Fruit fly (Drosophila melanogaster): Measurements from ENCODE around the gene Surf6.

Surf6 gene

DNA sequence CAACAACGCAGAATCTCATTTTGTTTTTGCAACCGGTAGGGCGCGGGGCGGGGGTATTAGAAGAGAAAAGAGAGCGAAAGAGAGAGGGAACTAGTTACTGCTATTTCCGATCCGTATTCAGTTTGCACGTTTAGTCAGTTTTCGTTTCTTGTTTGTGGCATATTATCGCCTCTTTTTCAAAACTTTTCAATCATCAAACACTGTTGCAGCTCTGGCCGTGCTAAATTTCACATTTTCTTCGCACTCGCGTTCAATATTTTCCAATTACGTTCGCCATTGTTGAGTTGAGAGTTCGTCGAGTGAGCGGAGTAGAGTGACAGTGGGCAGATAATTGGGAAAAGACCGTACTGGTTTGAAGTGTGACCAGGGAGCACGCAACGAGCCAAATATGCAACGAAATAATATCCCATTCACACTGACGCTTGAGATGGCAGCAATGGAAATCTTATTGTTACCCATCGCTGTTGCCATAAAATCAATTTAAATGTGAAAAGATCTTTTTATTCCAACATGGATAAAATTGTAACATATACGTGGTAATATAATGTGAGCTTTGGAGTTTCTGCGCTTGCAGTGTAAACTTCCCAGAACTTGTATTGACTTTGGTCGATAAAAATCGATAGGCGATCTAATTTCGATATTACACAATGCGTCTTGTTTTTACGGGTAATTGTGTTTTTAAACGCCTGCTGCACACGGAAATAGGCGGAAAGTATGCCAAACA is 43.5 kb downstream of the Surf6 start, which contains the start of the genes Ire1 and Mrm2 (continued):
- no peak for TF ChIP-seq Eip93F (GFP tag; optimal IDR thresholded peaks at IDR 0.05)
- TF ChIP-seq Eip75B (GFP tag; optimal IDR thresholded peaks at IDR 0.05): peak; percentile 76
- TF ChIP-seq salr (GFP tag; optimal IDR thresholded peaks at IDR 0.05): peak; percentile 23 to 29
- TF ChIP-seq CG34406 (GFP tag; optimal IDR thresholded peaks at IDR 0.05): peak; percentile 42
- TF ChIP-seq CG8632 (GFP tag; optimal IDR thresholded peaks at IDR 0.05): peak; percentile 31
- TF ChIP-seq CG11902 (GFP tag; optimal IDR thresholded peaks at IDR 0.05): peak; percentile 77
- TF ChIP-seq CG6792 (GFP tag; optimal IDR thresholded peaks at IDR 0.05): peak; percentile 49
- no peak for TF ChIP-seq CG9139 (GFP tag; optimal IDR thresholded peaks at IDR 0.05)
- TF ChIP-seq eg (GFP tag; IDR thresholded peaks at IDR 0.05): peak; percentile 88
- TF ChIP-seq CG7368 (GFP tag; optimal IDR thresholded peaks at IDR 0.05): peak; percentile 50
- TF ChIP-seq CG8119 (GFP tag; IDR thresholded peaks at IDR 0.05): no peak; the same call in 2 of the 3 replicates
- TF ChIP-seq Hr38 (GFP tag; optimal IDR thresholded peaks at IDR 0.05): no peak
- TF ChIP-seq CG11294 (GFP tag; IDR thresholded peaks at IDR 0.05): peak; percentile 45; the same call in 1 of the 2 replicates
- TF ChIP-seq Gug (GFP tag; IDR thresholded peaks at IDR 0.05): peak; percentile 67
- no peak for TF ChIP-seq CG11762 (GFP tag; optimal IDR thresholded peaks at IDR 0.05; ENCODE audit: insufficient read depth)
- TF ChIP-seq CG15336 (GFP tag; IDR thresholded peaks at IDR 0.05): peak; percentile 33; the same call in 1 of the 2 replicates
- no peak for TF ChIP-seq fd85E (GFP tag; optimal IDR thresholded peaks at IDR 0.05)
- TF ChIP-seq CG10669 (GFP tag; optimal IDR thresholded peaks at IDR 0.05): peak; percentile 60
- TF ChIP-seq CG8319 (GFP tag; optimal IDR thresholded peaks at IDR 0.05): peak; percentile 21
- peak; percentile 79 for TF ChIP-seq Hr4 (GFP tag; optimal IDR thresholded peaks at IDR 0.05)
- peak; percentile 40 for TF ChIP-seq Ets96B (tag; optimal IDR thresholded peaks at IDR 0.05)
- peak; percentile 92 for TF ChIP-seq svp (GFP tag)
- peak; percentile 71 for TF ChIP-seq CG6854 (GFP tag; optimal IDR thresholded peaks at IDR 0.05)
- TF ChIP-seq CG32006 (GFP tag; optimal IDR thresholded peaks at IDR 0.05): peak; percentile 74
- TF ChIP-seq Blimp-1 (GFP tag; optimal IDR thresholded peaks at IDR 0.05): no peak
- peak; percentile 98 for TF ChIP-seq fkh (GFP tag; optimal IDR thresholded peaks at IDR 0.05)
- TF ChIP-seq CG6276 (GFP tag; optimal IDR thresholded peaks at IDR 0.05): peak; percentile 31
- peak; percentile 91 for TF ChIP-seq CG31627 (GFP tag; optimal IDR thresholded peaks at IDR 0.05)
- peak; percentile 64 for TF ChIP-seq CG6163 (GFP tag; IDR thresholded peaks at IDR 0.05)
- TF ChIP-seq spab (GFP tag; optimal IDR thresholded peaks at IDR 0.05): peak; percentile 37
- TF ChIP-seq Smox (GFP tag; optimal IDR thresholded peaks at IDR 0.05): peak; percentile 68
- TF ChIP-seq cyc (GFP tag; optimal IDR thresholded peaks at IDR 0.05): peak; percentile 87
- peak; percentile 55 for TF ChIP-seq achi (GFP tag; optimal IDR thresholded peaks at IDR 0.05)
- peak; percentile 78 for TF ChIP-seq pdm3 (GFP tag; optimal IDR thresholded peaks at IDR 0.05)
- peak; percentile 59 for TF ChIP-seq CG3919 (GFP tag; optimal IDR thresholded peaks at IDR 0.05)
- peak; percentile 19 for TF ChIP-seq Sox102F (GFP tag; optimal IDR thresholded peaks at IDR 0.05)
- TF ChIP-seq Sox14 (GFP tag; optimal IDR thresholded peaks at IDR 0.05): peak; percentile 88

DNA sequence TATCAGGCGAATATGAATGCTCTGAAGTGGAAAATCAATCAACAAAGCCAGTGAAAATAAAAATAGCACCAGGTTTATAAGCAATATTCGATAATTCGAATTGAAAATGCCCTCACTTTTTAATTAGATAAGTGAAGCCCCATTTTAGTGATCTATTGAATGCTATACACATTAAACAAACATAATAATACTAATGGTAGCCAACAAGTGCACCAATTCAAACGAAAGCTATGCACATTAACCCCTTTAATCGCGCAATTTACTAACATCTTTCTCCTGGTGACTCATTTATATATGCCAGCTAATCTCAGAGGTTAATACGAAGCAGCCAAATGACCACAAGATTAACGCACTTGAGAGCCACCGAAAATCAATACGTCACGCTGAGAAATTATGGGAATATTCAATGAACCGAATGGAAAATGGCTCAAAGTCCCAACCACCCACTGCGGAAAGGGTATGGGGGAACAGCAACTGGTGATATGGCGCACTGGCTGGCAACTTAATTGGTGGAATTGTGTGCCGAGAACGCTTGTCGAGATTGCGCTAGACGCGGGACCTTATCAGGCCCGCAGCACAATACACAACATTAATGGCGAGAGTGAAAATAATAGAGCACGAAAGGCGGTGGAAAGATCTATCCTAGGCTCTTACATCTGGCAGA is 45.2 kb downstream of the Surf6 start:
- TF ChIP-seq vri (GFP tag; optimal IDR thresholded peaks at IDR 0.05) (peak; percentile 41), svp (GFP tag) (peak; percentile 90), CG6854 (GFP tag; optimal IDR thresholded peaks at IDR 0.05) (peak; percentile 4), Eip78C (GFP tag) (peak; percentile 76), CG31627 (GFP tag; optimal IDR thresholded peaks at IDR 0.05) (peak; percentile 6), spab (GFP tag; optimal IDR thresholded peaks at IDR 0.05) (peak; percentile 29), fd59A (GFP tag; optimal IDR thresholded peaks at IDR 0.05) (no peak), lz (GFP tag; optimal IDR thresholded peaks at IDR 0.05) (peak; percentile 8), CG16779 (tag; optimal IDR thresholded peaks at IDR 0.05) (peak; percentile 35), Ets21C (GFP tag; optimal IDR thresholded peaks at IDR 0.05) (peak; percentile 3), esn (GFP tag; optimal IDR thresholded peaks at IDR 0.05) (peak; percentile 44), CG9139 (GFP tag; optimal IDR thresholded peaks at IDR 0.05) (peak; percentile 43), Met (GFP tag; optimal IDR thresholded peaks at IDR 0.05) (peak; percentile 39), CG32006 (GFP tag; optimal IDR thresholded peaks at IDR 0.05) (no peak), CG11902 (GFP tag; optimal IDR thresholded peaks at IDR 0.05) (no peak), Sox102F (GFP tag; optimal IDR thresholded peaks at IDR 0.05) (no peak)
